In the genomic region with DNA sequence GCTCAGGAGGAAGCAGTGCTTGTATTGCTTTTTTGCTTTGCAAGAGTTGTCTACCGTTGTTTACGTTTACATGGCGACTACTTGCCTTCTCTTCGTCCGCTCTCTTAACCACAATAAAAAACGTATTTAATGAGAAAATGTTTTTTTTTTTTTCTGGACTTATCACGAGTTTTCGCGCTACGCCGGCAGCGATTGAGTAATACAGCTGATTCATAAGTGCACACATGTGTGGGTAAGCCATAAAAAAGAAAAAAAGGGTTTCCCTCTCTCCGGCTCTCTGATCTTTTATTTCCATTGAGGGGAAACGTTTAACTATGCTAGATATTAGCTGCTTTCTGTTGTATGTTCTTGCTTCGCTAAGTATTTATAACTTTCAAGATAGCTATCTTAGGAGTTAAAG, we compare ENCODE assay signal across 4 fruit fly cellular contexts.
TF ChIP-seq lines count a peak whose summit lies in the region.

No protein-coding gene starts in this region.

- no peak for TF ChIP-seq CTCF in whole organism, embryonic (GFP tag; optimal IDR thresholded peaks at IDR 0.05; lab: Kevin White, UChicago)

TF ChIP-seq in whole organism, adult, 20 proteins besides CTCF, POLR2A, EP300 and RAD21:
- TF ChIP-seq bab1 (GFP tag; optimal IDR thresholded peaks at IDR 0.05; lab: Kevin White, UChicago) (no peak), tj (GFP tag; optimal IDR thresholded peaks at IDR 0.05; lab: Kevin White, UChicago) (peak; percentile 49), CG14711 (tag; optimal IDR thresholded peaks at IDR 0.05; lab: Kevin White, UChicago) (no peak), cnc (optimal IDR thresholded peaks at IDR 0.05; lab: Kevin White, UChicago) (no peak), Clk (GFP tag; optimal IDR thresholded peaks at IDR 0.05; lab: Kevin White, UChicago) (no peak), pad (GFP tag; optimal IDR thresholded peaks at IDR 0.05; lab: Kevin White, UChicago) (peak; percentile 89), CG1620 (GFP tag; optimal IDR thresholded peaks at IDR 0.05; lab: Kevin White, UChicago) (no peak), CG7045 (GFP tag; optimal IDR thresholded peaks at IDR 0.05; lab: Kevin White, UChicago) (peak; percentile 11), CG7101 (tag; optimal IDR thresholded peaks at IDR 0.05; lab: Kevin White, UChicago) (no peak), Crg-1 (GFP tag; optimal IDR thresholded peaks at IDR 0.05; lab: Kevin White, UChicago) (no peak), CG5204 (GFP tag; optimal IDR thresholded peaks at IDR 0.05; lab: Kevin White, UChicago) (no peak), CG12768 (GFP tag; optimal IDR thresholded peaks at IDR 0.05; lab: Kevin White, UChicago) (peak; percentile 59), Hr96 (GFP tag; optimal IDR thresholded peaks at IDR 0.05; lab: Kevin White, UChicago) (no peak), Mnt (GFP tag; optimal IDR thresholded peaks at IDR 0.05; lab: Kevin White, UChicago) (peak; percentile 58), CG33017 (tag; optimal IDR thresholded peaks at IDR 0.05; lab: Kevin White, UChicago) (peak; percentile 52), CG11617 (GFP tag; optimal IDR thresholded peaks at IDR 0.05; lab: Kevin White, UChicago) (peak; percentile 56), toe (GFP tag; optimal IDR thresholded peaks at IDR 0.05; lab: Kevin White, UChicago) (no peak), cic (GFP tag; optimal IDR thresholded peaks at IDR 0.05; lab: Kevin White, UChicago) (peak; percentile 94), kay (GFP tag; lab: Kevin White, UChicago; ENCODE audit: borderline replicate concordance) (peak; percentile 98), ovo (GFP tag; optimal IDR thresholded peaks at IDR 0.05; lab: Kevin White, UChicago) (peak; percentile 3)

TF ChIP-seq in whole organism, embryonic, 481 proteins besides CTCF, POLR2A, EP300 and RAD21 (continues in another document):
- TF ChIP-seq CG6654 (GFP tag; optimal IDR thresholded peaks at IDR 0.05; lab: Kevin White, UChicago) (no peak), B-H2 (GFP tag; optimal IDR thresholded peaks at IDR 0.05; lab: Kevin White, UChicago) (no peak), CG11085 (GFP tag; IDR thresholded peaks at IDR 0.05; lab: Robert Waterston, UW) (no peak), Hsf (GFP tag; optimal IDR thresholded peaks at IDR 0.05; lab: Kevin White, UChicago) (no peak), chinmo (GFP tag; IDR thresholded peaks at IDR 0.05; lab: Robert Waterston, UW; ENCODE audit: partially characterized antibody) (no peak), dati (GFP tag; IDR thresholded peaks at IDR 0.05; lab: Robert Waterston, UW) (no peak), CG2116 (GFP tag; optimal IDR thresholded peaks at IDR 0.05; lab: Kevin White, UChicago) (no peak), exex (tag; optimal IDR thresholded peaks at IDR 0.05; lab: Kevin White, UChicago) (peak; percentile 47), CG34376 (GFP tag; optimal IDR thresholded peaks at IDR 0.05; lab: Kevin White, UChicago) (peak; percentile 13), CG13296 (GFP tag; optimal IDR thresholded peaks at IDR 0.05; lab: Kevin White, UChicago) (no peak), nom (GFP tag; optimal IDR thresholded peaks at IDR 0.05; lab: Kevin White, UChicago) (peak; percentile 78), cg (GFP tag; optimal IDR thresholded peaks at IDR 0.05; lab: Kevin White, UChicago) (peak; percentile 11), CG4617 (GFP tag; optimal IDR thresholded peaks at IDR 0.05; lab: Kevin White, UChicago; ENCODE audit: borderline replicate concordance) (no peak), Dad (GFP tag; optimal IDR thresholded peaks at IDR 0.05; lab: Kevin White, UChicago) (no peak), CG3838 (GFP tag; optimal IDR thresholded peaks at IDR 0.05; lab: Kevin White, UChicago) (no peak), gsb-n (tag; optimal IDR thresholded peaks at IDR 0.05; lab: Kevin White, UChicago) (no peak), CG12942 (GFP tag; optimal IDR thresholded peaks at IDR 0.05; lab: Kevin White, UChicago) (no peak), maf-S (GFP tag; optimal IDR thresholded peaks at IDR 0.05; lab: Kevin White, UChicago) (no peak), Trl (optimal IDR thresholded peaks at IDR 0.05; lab: Kevin White, UChicago) (peak in 1 of 2 experiments; percentile 35), Trl (GFP tag; optimal IDR thresholded peaks at IDR 0.05; lab: Kevin White, UChicago) (no peak), CG13624 (GFP tag; optimal IDR thresholded peaks at IDR 0.05; lab: Kevin White, UChicago) (no peak), dimm (GFP tag; IDR thresholded peaks at IDR 0.05; lab: Robert Waterston, UW) (no peak), fd102C (GFP tag; optimal IDR thresholded peaks at IDR 0.05; lab: Kevin White, UChicago) (no peak), sqz (GFP tag; optimal IDR thresholded peaks at IDR 0.05; lab: Kevin White, UChicago) (peak; percentile 81)

TF ChIP-seq in whole organism, prepupa, 60 proteins besides CTCF, POLR2A, EP300 and RAD21:
- TF ChIP-seq CG3032 (tag; optimal IDR thresholded peaks at IDR 0.05; lab: Kevin White, UChicago) (no peak), Eip78C (GFP tag; lab: Kevin White, UChicago) (peak; percentile 34), CG15336 (GFP tag; IDR thresholded peaks at IDR 0.05; lab: Robert Waterston, UW) (peak; percentile 58), OdsH (GFP tag; optimal IDR thresholded peaks at IDR 0.05; lab: Kevin White, UChicago) (no peak), CG8119 (GFP tag; IDR thresholded peaks at IDR 0.05; lab: Robert Waterston, UW) (peak; percentile 68; the same call in 2 of the 3 replicates), net (GFP tag; optimal IDR thresholded peaks at IDR 0.05; lab: Kevin White, UChicago) (peak; percentile 16), CG6163 (GFP tag; IDR thresholded peaks at IDR 0.05; lab: Robert Waterston, UW) (peak; percentile 68; the same call in 2 of the 3 replicates), fd85E (GFP tag; optimal IDR thresholded peaks at IDR 0.05; lab: Kevin White, UChicago) (no peak), dsx (GFP tag; optimal IDR thresholded peaks at IDR 0.05; lab: Kevin White, UChicago; ENCODE audit: poor library complexity, severe bottlenecking) (peak; percentile 1), Ets96B (tag; optimal IDR thresholded peaks at IDR 0.05; lab: Kevin White, UChicago) (peak; percentile 15), Hr4 (GFP tag; optimal IDR thresholded peaks at IDR 0.05; lab: Kevin White, UChicago) (no peak), vri (GFP tag; optimal IDR thresholded peaks at IDR 0.05; lab: Kevin White, UChicago) (peak; percentile 92), CG16779 (tag; optimal IDR thresholded peaks at IDR 0.05; lab: Kevin White, UChicago) (peak; percentile 64), eg (GFP tag; IDR thresholded peaks at IDR 0.05; lab: Robert Waterston, UW) (peak; percentile 66; the same call in 2 of the 3 replicates), ss (GFP tag; optimal IDR thresholded peaks at IDR 0.05; lab: Kevin White, UChicago) (peak in 1 of 2 experiments; percentile 61), CG34406 (GFP tag; optimal IDR thresholded peaks at IDR 0.05; lab: Kevin White, UChicago) (no peak), CG6808 (GFP tag; optimal IDR thresholded peaks at IDR 0.05; lab: Kevin White, UChicago) (peak; percentile 53)

TF ChIP-seq in whole organism, pupa, 21 proteins besides CTCF, POLR2A, EP300 and RAD21:
- no peak for TF ChIP-seq Snoo (tag; optimal IDR thresholded peaks at IDR 0.05; lab: Kevin White, UChicago)
- TF ChIP-seq fd96Ca (GFP tag; IDR thresholded peaks at IDR 0.05; lab: Robert Waterston, UW), result no peak
- peak; percentile 62; the same call in 1 of the 2 replicates for TF ChIP-seq Ets98B (GFP tag; IDR thresholded peaks at IDR 0.05; lab: Robert Waterston, UW)
- TF ChIP-seq EcR (GFP tag; optimal IDR thresholded peaks at IDR 0.05; lab: Kevin White, UChicago), result no peak
- peak; percentile 55 for TF ChIP-seq Pif1B (GFP tag; optimal IDR thresholded peaks at IDR 0.05; lab: Kevin White, UChicago)
- TF ChIP-seq CG13204 (GFP tag; optimal IDR thresholded peaks at IDR 0.05; lab: Kevin White, UChicago), result no peak
- no peak for TF ChIP-seq CG14655 (GFP tag; optimal IDR thresholded peaks at IDR 0.05; lab: Kevin White, UChicago)
- TF ChIP-seq CG8159 (tag; optimal IDR thresholded peaks at IDR 0.05; lab: Kevin White, UChicago), result peak; percentile 12
- TF ChIP-seq CG15710 (tag; optimal IDR thresholded peaks at IDR 0.05; lab: Kevin White, UChicago), result peak; percentile 41
- TF ChIP-seq gl (tag; optimal IDR thresholded peaks at IDR 0.05; lab: Kevin White, UChicago), result peak; percentile 65
- TF ChIP-seq Pif1A (GFP tag; optimal IDR thresholded peaks at IDR 0.05; lab: Kevin White, UChicago), result peak; percentile 50
- TF ChIP-seq rn (GFP tag; IDR thresholded peaks at IDR 0.05; lab: Robert Waterston, UW), result no peak
- TF ChIP-seq CG34367 (tag; optimal IDR thresholded peaks at IDR 0.05; lab: Kevin White, UChicago), result peak; percentile 30
- TF ChIP-seq CG9948 (tag; optimal IDR thresholded peaks at IDR 0.05; lab: Kevin White, UChicago), result peak; percentile 8
- TF ChIP-seq CG4496 (GFP tag; IDR thresholded peaks at IDR 0.05; lab: Robert Waterston, UW), result peak; percentile 59; the same call in 2 of the 3 replicates
- TF ChIP-seq CG10348 (GFP tag; IDR thresholded peaks at IDR 0.05; lab: Robert Waterston, UW), result no peak
- TF ChIP-seq CG17806 (tag; optimal IDR thresholded peaks at IDR 0.05; lab: Kevin White, UChicago), result no peak
- TF ChIP-seq CG12605 (GFP tag; IDR thresholded peaks at IDR 0.05; lab: Robert Waterston, UW), result peak; percentile 85
- peak; percentile 45; the same call in 1 of the 2 replicates for TF ChIP-seq CG32121 (GFP tag; IDR thresholded peaks at IDR 0.05; lab: Robert Waterston, UW)
- no peak for TF ChIP-seq D1 (tag; optimal IDR thresholded peaks at IDR 0.05; lab: Kevin White, UChicago)
- TF ChIP-seq CG8301 (tag; optimal IDR thresholded peaks at IDR 0.05; lab: Kevin White, UChicago), result peak; percentile 3
